Worm (Caenorhabditis elegans): ENCODE data around the gene B0303.11.

ce11 chrIII:8709735-8710134 is 475 bp downstream of the B0303.11 start:
- TF ChIP-seq unc-30 (tag; optimal IDR thresholded peaks at IDR 0.05): no peak
- TF ChIP-seq ztf-11 (tag; optimal IDR thresholded peaks at IDR 0.05): no peak
- no peak for TF ChIP-seq egl-27 (tag; optimal IDR thresholded peaks at IDR 0.05)
- TF ChIP-seq lin-13 (GFP tag; optimal IDR thresholded peaks at IDR 0.05): no peak
- TF ChIP-seq nhr-76 (tag; optimal IDR thresholded peaks at IDR 0.05): no peak
- TF ChIP-seq rnt-1 (tag; optimal IDR thresholded peaks at IDR 0.05): no peak
- no peak for TF ChIP-seq lsy-2 (tag; optimal IDR thresholded peaks at IDR 0.05)
- TF ChIP-seq elt-2 (tag; optimal IDR thresholded peaks at IDR 0.05): no peak
- TF ChIP-seq ets-5 (GFP tag; IDR thresholded peaks at IDR 0.05): no peak
- TF ChIP-seq ztf-4 (tag; optimal IDR thresholded peaks at IDR 0.05): no peak

Data from whole organism, L1 larva.